Worm (Caenorhabditis elegans): ENCODE results near the gene pqn-67.

- no peak for TF ChIP-seq hlh-6 (tag; optimal IDR thresholded peaks at IDR 0.05)
- TF ChIP-seq dmd-4 (tag; optimal IDR thresholded peaks at IDR 0.05; ENCODE audit: borderline replicate concordance): no peak
- no peak for TF ChIP-seq ceh-9 (tag; optimal IDR thresholded peaks at IDR 0.05)
- TF ChIP-seq F13H6.1 (tag; optimal IDR thresholded peaks at IDR 0.05): no peak
Observed at ce11 chrV:12876708-12877107, 47.5 kb upstream of the pqn-67 start.

Measured in whole organism, late embryonic.